Worm (Caenorhabditis elegans) whole organism, early embryonic: ENCODE measurements around the gene E01B7.2.

Experiments used
- flt-1 ChIP-seq: fragments of 200-800 bp; sonication (Bioruptor generic); IDR thresholded peaks from 2 replicates; pipeline ENCODE4 v1.3.6; 2022; ENCODE audit warnings: missing genetic modification characterization, missing compliant biosample characterization
- tbx-37 ChIP-seq: fragments of 200-800 bp; sonication (Bioruptor generic); conservative IDR thresholded peaks from 2 replicates; pipeline ENCODE4 v1.3.6; 2022; ENCODE audit warnings: missing genetic modification reagents, missing genetic modification characterization, missing compliant biosample characterization

DNA sequence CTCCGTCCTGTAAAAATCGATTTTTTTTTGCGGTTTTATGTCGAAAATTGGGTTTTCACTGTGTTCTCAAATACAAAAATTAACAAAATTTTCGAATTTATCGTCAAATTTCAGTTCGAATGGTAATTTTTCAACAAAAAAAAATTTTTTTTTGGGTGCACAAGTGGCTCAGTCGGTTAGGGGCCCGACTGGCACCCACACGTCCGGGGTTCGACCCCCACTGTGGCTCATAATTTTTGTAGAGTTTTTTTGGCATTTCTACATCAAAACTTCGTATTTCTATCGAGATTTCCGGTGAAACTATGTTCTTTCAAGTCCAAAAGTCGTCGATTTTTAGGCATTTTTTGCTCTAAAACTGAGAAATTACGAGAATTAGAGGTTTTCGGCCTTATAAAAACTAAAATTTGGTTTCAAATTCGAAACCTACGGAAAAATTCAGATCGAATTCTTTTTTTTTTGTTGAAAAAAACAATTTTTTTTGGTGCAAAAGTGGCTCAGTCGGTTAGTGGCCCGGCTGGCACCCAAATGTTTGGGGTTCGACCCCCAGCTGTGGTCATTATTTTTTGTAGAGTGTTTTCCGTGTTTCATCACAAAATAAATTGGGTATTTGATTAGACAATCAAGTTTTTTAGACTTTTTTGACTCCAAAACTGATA lies 26.6 kb downstream of the E01B7.2 start:
- no peak for TF ChIP-seq flt-1 (GFP tag; lab: Robert Waterston, UW)
- no peak for TF ChIP-seq tbx-37 (GFP tag; lab: Robert Waterston, UW)
